Worm (Caenorhabditis elegans) whole organism, young adult: ENCODE results near the gene Y55B1AR.2.

ENCODE experiments used
- B0019.2 ChIP-seq: fragments of 200-800 bp; sonication (Bioruptor generic); conservative IDR thresholded peaks from 2 replicates; pipeline ENCODE4 v1.3.6; 2022; ENCODE audit warnings: missing genetic modification reagents, missing genetic modification characterization, missing compliant biosample characterization
- B0035.1 ChIP-seq: sonication (generic microtip); optimal IDR thresholded peaks from 2 replicates; lab custom pipeline; 2016; ENCODE audit warnings: missing genetic modification characterization, mild to moderate bottlenecking, missing compliant biosample characterization, missing genotype, missing genetic modification reagents
- B0261.1 ChIP-seq: sonication (generic microtip); optimal IDR thresholded peaks from 2 replicates; lab custom pipeline; 2016; ENCODE audit warnings: mild to moderate bottlenecking, missing genetic modification characterization, moderate library complexity, missing compliant biosample characterization
- B0336.3 ChIP-seq: fragments of 200-800 bp; sonication (Bioruptor generic); IDR thresholded peaks from 2 replicates; pipeline ENCODE4 v1.3.6; 2022; ENCODE audit warnings: missing genetic modification characterization, missing compliant biosample characterization
- F10E7.11 ChIP-seq: sonication (generic microtip); optimal IDR thresholded peaks from 2 replicates; lab custom pipeline; 2017; ENCODE audit warnings: mild to moderate bottlenecking, missing genetic modification characterization, moderate library complexity, missing compliant biosample characterization
- F22D6.2 ChIP-seq: sonication (generic microtip); optimal IDR thresholded peaks from 2 replicates; lab custom pipeline; 2016; ENCODE audit warnings: mild to moderate bottlenecking, missing genetic modification characterization, missing compliant biosample characterization
- F33H1.4 ChIP-seq: fragments of 200-800 bp; sonication (Bioruptor generic); IDR thresholded peaks from 2 replicates; pipeline ENCODE4 v1.3.6; 2022; ENCODE audit warnings: missing genetic modification reagents, missing genetic modification characterization, missing compliant biosample characterization
- F49E8.2 ChIP-seq: sonication (generic microtip); optimal IDR thresholded peaks from 3 replicates; lab custom pipeline; 2017; ENCODE audit warnings: missing genetic modification characterization, mild to moderate bottlenecking, missing compliant biosample characterization, antibody characterized with exemption, moderate library complexity; ENCODE audit not compliant: insufficient read depth
- T07F8.4 ChIP-seq: sonication (generic microtip); optimal IDR thresholded peaks from 2 replicates; lab custom pipeline; 2016; ENCODE audit warnings: mild to moderate bottlenecking, missing genetic modification characterization, moderate library complexity, missing compliant biosample characterization
- Y53G8AR.9 ChIP-seq: fragments of 200-800 bp; sonication (Bioruptor generic); conservative IDR thresholded peaks from 2 replicates; pipeline ENCODE4 v1.3.6; 2022; ENCODE audit warnings: missing genetic modification reagents, missing genetic modification characterization, missing compliant biosample characterization
- Y56A3A.18 ChIP-seq: fragments of 200-800 bp; sonication (Bioruptor generic); IDR thresholded peaks from 2 replicates; pipeline ENCODE4 v1.3.6; 2022; ENCODE audit warnings: missing genetic modification reagents, missing genetic modification characterization, missing compliant biosample characterization
- aptf-3 ChIP-seq: fragments of 200-800 bp; sonication (Bioruptor generic); IDR thresholded peaks from 2 replicates; pipeline ENCODE4 v1.3.6; 2022; ENCODE audit warnings: missing genetic modification characterization, missing compliant biosample characterization
- cebp-2 ChIP-seq: fragments of 200-800 bp; sonication (Bioruptor generic); IDR thresholded peaks from 2 replicates; pipeline ENCODE4 v1.3.6; 2022; ENCODE audit warnings: missing genetic modification characterization, missing compliant biosample characterization
- ceh-100 ChIP-seq: fragments of 200-800 bp; sonication (Bioruptor generic); IDR thresholded peaks from 2 replicates; pipeline ENCODE4 v1.3.6; 2022; ENCODE audit warnings: missing genetic modification reagents, missing genetic modification characterization, missing compliant biosample characterization
- ceh-79 ChIP-seq: sonication (generic microtip); optimal IDR thresholded peaks from 2 replicates; lab custom pipeline; 2017; ENCODE audit warnings: mild to moderate bottlenecking, missing genetic modification characterization, missing compliant biosample characterization
- chd-7 ChIP-seq: sonication (generic microtip); optimal IDR thresholded peaks from 2 replicates; lab custom pipeline; 2016; ENCODE audit warnings: mild to moderate bottlenecking, missing genetic modification characterization, moderate library complexity, missing compliant biosample characterization
- dox-1 ChIP-seq: fragments of 200-800 bp; sonication (Bioruptor generic); IDR thresholded peaks from 2 replicates; pipeline ENCODE4 v1.3.6; 2022; ENCODE audit warnings: missing genetic modification reagents, missing genetic modification characterization, missing compliant biosample characterization
- egl-18 ChIP-seq: fragments of 200-800 bp; sonication (Bioruptor generic); IDR thresholded peaks from 2 replicates; pipeline ENCODE4 v1.3.6; 2022; ENCODE audit warnings: missing genetic modification reagents, missing genetic modification characterization, missing compliant biosample characterization
- egl-44 ChIP-seq: fragments of 200-800 bp; sonication (Bioruptor generic); IDR thresholded peaks from 2 replicates; pipeline ENCODE4 v1.3.6; 2022; ENCODE audit warnings: missing genetic modification reagents, missing genetic modification characterization, missing compliant biosample characterization
- him-1 ChIP-seq: sonication (generic microtip); optimal IDR thresholded peaks from 2 replicates; lab custom pipeline; 2016; ENCODE audit warnings: missing genotype, missing genetic modification reagents, missing genetic modification characterization, missing compliant biosample characterization
- hmg-1.2 ChIP-seq: fragments of 200-800 bp; sonication (Bioruptor generic); IDR thresholded peaks from 2 replicates; pipeline ENCODE4 v1.3.6; 2022; ENCODE audit warnings: missing genetic modification reagents, missing genetic modification characterization, missing compliant biosample characterization
- hrde-1 ChIP-seq: sonication (generic microtip); optimal IDR thresholded peaks from 2 replicates; lab custom pipeline; 2016; ENCODE audit warnings: missing genetic modification characterization, mild to moderate bottlenecking, missing compliant biosample characterization, moderate library complexity, missing genotype, missing genetic modification reagents, borderline replicate concordance
- let-526 ChIP-seq: fragments of 200-800 bp; sonication (Bioruptor generic); IDR thresholded peaks from 2 replicates; pipeline ENCODE4 v1.3.6; 2022; ENCODE audit warnings: missing genetic modification reagents, missing genetic modification characterization, missing compliant biosample characterization
- lin-26 ChIP-seq: fragments of 200-800 bp; sonication (Bioruptor generic); IDR thresholded peaks from 2 replicates; pipeline ENCODE4 v1.3.6; 2022; ENCODE audit warnings: missing genetic modification reagents, missing genetic modification characterization, missing compliant biosample characterization
- lsl-1 ChIP-seq: fragments of 200-800 bp; sonication (Bioruptor generic); optimal IDR thresholded peaks from 2 replicates; lab custom pipeline; 2018; ENCODE audit warnings: mild to moderate bottlenecking, missing genetic modification characterization, moderate library complexity, missing compliant biosample characterization
- mcd-1 ChIP-seq: fragments of 200-800 bp; sonication (Bioruptor generic); IDR thresholded peaks from 2 replicates; pipeline ENCODE4 v1.3.6; 2022; ENCODE audit warnings: missing genetic modification reagents, missing genetic modification characterization, missing compliant biosample characterization
- mes-4 ChIP-seq: sonication (generic microtip); optimal IDR thresholded peaks from 2 replicates; lab custom pipeline; 2016; ENCODE audit warnings: missing genotype, missing genetic modification characterization, missing compliant biosample characterization
- nfya-2 ChIP-seq: fragments of 200-800 bp; sonication (Bioruptor generic); IDR thresholded peaks from 2 replicates; pipeline ENCODE4 v1.3.6; 2022; ENCODE audit warnings: missing genetic modification reagents, missing genetic modification characterization, missing compliant biosample characterization
- nfyb-1 ChIP-seq: fragments of 200-800 bp; sonication (Bioruptor generic); IDR thresholded peaks from 2 replicates; pipeline ENCODE4 v1.3.6; 2022; ENCODE audit warnings: missing genetic modification reagents, missing genetic modification characterization, missing compliant biosample characterization
- nhr-120 ChIP-seq: fragments of 200-800 bp; sonication (Bioruptor generic); IDR thresholded peaks from 2 replicates; pipeline ENCODE4 v1.3.6; 2022; ENCODE audit warnings: missing genetic modification characterization, missing compliant biosample characterization
- nhr-179 ChIP-seq: sonication (generic microtip); optimal IDR thresholded peaks from 2 replicates; lab custom pipeline; 2016; ENCODE audit warnings: mild to moderate bottlenecking, missing genetic modification characterization, missing compliant biosample characterization
- nhr-27 ChIP-seq: fragments of 200-800 bp; sonication (Bioruptor generic); optimal IDR thresholded peaks from 2 replicates; lab custom pipeline; 2018; ENCODE audit warnings: mild to moderate bottlenecking, missing genetic modification characterization, moderate library complexity, missing compliant biosample characterization
- rcor-1 ChIP-seq: fragments of 200-800 bp; sonication (Bioruptor generic); IDR thresholded peaks from 2 replicates; pipeline ENCODE4 v1.3.6; 2022; ENCODE audit warnings: missing genetic modification reagents, missing genetic modification characterization, missing compliant biosample characterization
- rpc-1 ChIP-seq, 2 experiments: fragments of 150-350 bp in 1 of 2; sonication (generic microtip) in 1 of 2; optimal IDR thresholded peaks; 2 replicates each; lab custom pipeline; 2014 to 2018; ENCODE audit warnings: missing biosample characterization in 1 of 2, missing genetic modification characterization in 1 of 2, missing genetic modification reagents in 1 of 2, missing genotype in 1 of 2
- tbp1 ChIP-seq: fragments of 200-800 bp; sonication (Bioruptor generic); optimal IDR thresholded peaks from 2 replicates; lab custom pipeline; 2018; ENCODE audit warnings: mild to moderate bottlenecking, missing genetic modification characterization, missing compliant biosample characterization
- xnd-1 ChIP-seq: sonication (generic microtip); optimal IDR thresholded peaks from 2 replicates; lab custom pipeline; 2016; ENCODE audit warnings: missing genotype, missing genetic modification reagents, missing genetic modification characterization, missing compliant biosample characterization
- ztf-25 ChIP-seq: fragments of 200-800 bp; sonication (Bioruptor generic); IDR thresholded peaks from 2 replicates; pipeline ENCODE4 v1.3.6; 2022; ENCODE audit warnings: missing genetic modification reagents, missing genetic modification characterization, missing compliant biosample characterization

Gene Y55B1AR.2

ce11 chrIII:631421-631820 lies 32.8 kb upstream of the Y55B1AR.2 start, which contains the start of gene T19C3.6:
Gene T19C3.6, minus strand, starts transcription at chrIII:631521.
- TF ChIP-seq him-1 (tag; lab: Kevin White, UChicago) (peak; percentile 35), lsl-1 (peak; percentile 36), nhr-120 (GFP tag; lab: Robert Waterston, UW) (no peak), mcd-1 (GFP tag; lab: Robert Waterston, UW) (peak; percentile 45; the same call in 1 of the 2 replicates)
- TF ChIP-seq, all 124 proteins: peak for 3

DNA sequence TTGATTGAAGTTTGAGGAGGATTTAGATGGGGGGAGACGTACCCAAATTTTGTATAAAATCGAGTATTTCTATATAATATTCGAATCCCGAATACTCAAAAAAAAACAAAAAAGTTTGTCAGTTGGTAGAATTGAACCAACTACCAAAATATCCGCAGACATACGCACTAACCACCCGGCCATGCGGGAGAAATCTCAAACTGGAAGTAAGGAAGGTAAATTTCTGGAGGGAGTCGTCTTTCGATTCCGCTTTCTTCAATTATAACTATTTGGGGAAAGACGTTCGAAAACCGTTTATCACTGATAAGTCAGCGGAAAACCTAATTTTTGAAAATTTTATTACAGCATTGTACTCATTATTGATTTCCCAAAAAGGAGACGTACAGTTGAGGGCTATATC lies 30.4 kb upstream of the Y55B1AR.2 start:
- TF ChIP-seq rpc-1 (optimal IDR thresholded peaks at IDR 0.05; lab: Kevin White, UChicago) (peak; percentile 6), rpc-1 (tag; optimal IDR thresholded peaks at IDR 0.05; lab: Kevin White, UChicago) (peak; percentile 47), B0261.1 (tag; lab: Kevin White, UChicago) (peak; percentile 58), hmg-1.2 (GFP tag; lab: Robert Waterston, UW) (peak; percentile 44), lin-26 (GFP tag; lab: Robert Waterston, UW) (peak; percentile 54), ztf-25 (GFP tag; lab: Robert Waterston, UW) (0 out of 2 replicates have a peak, but pooled peaks have one; percentile 57), mcd-1 (GFP tag; lab: Robert Waterston, UW) (peak; percentile 49), dox-1 (GFP tag; lab: Robert Waterston, UW) (0 out of 2 replicates have a peak, but pooled peaks have one; percentile 21), Y56A3A.18 (GFP tag; lab: Robert Waterston, UW) (peak; percentile 75; the same call in 1 of the 2 replicates), aptf-3 (GFP tag; lab: Robert Waterston, UW) (0 out of 2 replicates have a peak, but pooled peaks have one; percentile 31), tbp1 (GFP tag; lab: Kevin White, UChicago) (peak; percentile 84), Y53G8AR.9 (GFP tag; lab: Robert Waterston, UW) (0 out of 2 replicates have a peak, but pooled peaks have one; percentile 42), nfyb-1 (peak; percentile 65)
- TF ChIP-seq, all 124 proteins: peak for 12; not testable (repeated sequence) for 112

DNA sequence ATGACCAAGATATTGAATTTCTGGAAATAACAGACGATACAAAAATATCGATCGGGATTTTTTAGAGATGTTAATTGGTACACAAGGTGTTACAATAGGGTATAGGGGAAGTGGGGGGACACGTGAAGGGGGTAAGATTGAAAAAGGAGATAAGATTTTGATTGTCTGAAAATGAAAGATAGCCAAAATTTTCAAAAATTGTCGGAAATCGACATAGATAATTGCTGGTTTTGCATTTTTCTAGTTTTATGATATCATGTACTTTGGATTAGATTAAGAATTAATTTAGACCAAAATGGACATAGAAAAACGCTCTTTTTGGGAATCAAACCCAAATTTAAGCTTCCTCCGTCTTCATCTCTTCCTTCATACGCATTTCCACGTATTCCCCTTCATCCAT lies 29.3 kb upstream of the Y55B1AR.2 start, which contains the start of gene T19C3.5:
TSS of gene T19C3.5 (minus strand) at position 101 of the 400 bp plus-strand sequence.
- TF ChIP-seq rcor-1 (no peak), xnd-1 (tag; lab: Kevin White, UChicago) (no peak), chd-7 (tag; lab: Kevin White, UChicago) (no peak), B0019.2 (no peak), mes-4 (tag; lab: Kevin White, UChicago) (no peak), nhr-27 (no peak), F49E8.2 (tag; lab: Kevin White, UChicago) (no peak)
- TF ChIP-seq, all 124 proteins: peak for 0

- TF ChIP-seq nhr-179 (tag; lab: Kevin White, UChicago) (no peak), F10E7.11 (no peak), lsl-1 (no peak), T07F8.4 (tag; lab: Kevin White, UChicago) (no peak), egl-18 (GFP tag; lab: Robert Waterston, UW) (no peak), xnd-1 (tag; lab: Kevin White, UChicago) (no peak), ceh-79 (no peak), hrde-1 (no peak), nhr-120 (GFP tag; lab: Robert Waterston, UW) (no peak), rpc-1 (optimal IDR thresholded peaks at IDR 0.05; lab: Kevin White, UChicago) (no peak), rpc-1 (tag; optimal IDR thresholded peaks at IDR 0.05; lab: Kevin White, UChicago) (no peak), let-526 (no peak), cebp-2 (no peak), nfya-2 (GFP tag; lab: Robert Waterston, UW) (no peak), F33H1.4 (GFP tag; lab: Robert Waterston, UW) (no peak), B0336.3 (GFP tag; lab: Robert Waterston, UW) (no peak), egl-44 (GFP tag; lab: Robert Waterston, UW) (no peak), F22D6.2 (tag; lab: Kevin White, UChicago) (no peak), ceh-100 (no peak), B0035.1 (tag; lab: Kevin White, UChicago) (no peak)
Measured at ce11 chrIII:626091-626490, 27.5 kb upstream of the Y55B1AR.2 start.
